Worm (Caenorhabditis elegans): Measurements from ENCODE around the gene R148.8.

Gene R148.8

DNA sequence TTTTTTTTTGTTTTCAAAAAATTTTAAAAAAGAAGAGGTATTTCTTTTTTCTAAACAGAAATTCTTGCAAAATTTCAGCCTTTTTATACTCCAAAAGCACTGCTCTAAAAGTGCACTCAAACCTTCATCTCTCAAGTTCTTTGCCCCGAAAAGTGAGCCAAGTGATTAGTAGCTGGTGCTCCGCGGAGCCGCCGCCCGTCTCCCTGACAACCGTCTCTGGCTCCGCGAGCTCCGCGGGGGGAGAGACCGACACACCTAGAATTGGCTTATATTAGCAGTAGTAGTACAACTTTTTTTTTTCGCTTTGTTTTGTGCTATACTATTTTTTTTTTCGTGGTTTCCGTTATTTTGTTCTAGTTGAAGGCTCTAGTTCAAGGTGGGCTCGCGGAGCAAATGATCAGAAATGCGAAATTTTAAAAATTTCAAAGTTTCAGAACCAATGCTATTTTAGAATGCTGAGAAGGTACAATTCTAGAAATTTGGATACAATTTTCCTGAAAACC is 41.4 kb downstream of the R148.8 start, which contains the start of gene Y53G8AL.1:
Gene Y53G8AL.1, plus strand, starts transcription at position 453 of the 503 bp plus-strand sequence.
- TF ChIP-seq ztf-23 (GFP tag; IDR thresholded peaks at IDR 0.05): no peak
- TF ChIP-seq ztf-29 (GFP tag; IDR thresholded peaks at IDR 0.05): no peak
- TF ChIP-seq cog-1 (tag; optimal IDR thresholded peaks at IDR 0.05): no peak
- TF ChIP-seq ref-1 (GFP tag; conservative IDR thresholded peaks at IDR 0.05): no peak
- no peak for TF ChIP-seq tab-1 (GFP tag; IDR thresholded peaks at IDR 0.05)

DNA sequence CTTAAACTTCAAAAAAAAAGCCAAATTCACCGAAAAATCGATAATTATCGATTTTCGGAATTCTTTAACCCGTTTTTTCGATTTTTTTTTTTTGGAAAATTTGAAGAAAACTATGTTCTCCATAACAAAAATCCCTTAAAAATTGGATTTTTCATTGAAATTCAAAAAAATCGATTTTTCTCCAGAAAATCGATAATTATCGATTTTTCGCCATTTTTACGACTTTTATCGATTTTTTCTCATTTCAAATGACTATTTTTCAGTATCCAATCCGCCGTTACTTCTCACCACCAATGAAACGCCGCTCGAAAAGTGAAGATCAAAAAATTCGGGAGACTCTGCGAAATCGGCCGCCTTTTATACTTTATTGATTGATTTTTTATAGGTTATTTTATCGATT is 49.6 kb downstream of the R148.8 start:
- TF ChIP-seq med-1 (GFP tag; optimal IDR thresholded peaks at IDR 0.05; ENCODE audit: insufficient read depth) (no peak), T22C8.4 (GFP tag; IDR thresholded peaks at IDR 0.05) (peak; percentile 71)

DNA sequence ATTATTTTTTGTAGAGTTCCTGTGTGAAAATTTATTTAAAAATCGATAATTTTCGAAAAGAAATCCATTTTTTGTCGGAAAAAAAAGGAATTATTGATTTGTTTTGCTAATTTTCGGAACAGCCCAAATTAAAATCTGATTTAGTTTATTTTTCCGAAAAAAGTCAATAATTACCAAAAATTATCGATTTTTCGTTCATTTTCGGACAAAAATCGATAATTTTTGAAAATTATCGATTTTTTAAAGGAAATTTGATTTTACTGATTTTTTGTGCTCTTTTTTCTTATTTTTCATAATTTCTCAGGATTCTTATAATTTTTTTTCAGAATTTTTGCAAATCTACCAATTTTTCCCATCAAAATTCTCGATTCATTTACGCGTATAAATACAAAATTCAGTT is 50.1 kb downstream of the R148.8 start:
- no peak for TF ChIP-seq med-1 (GFP tag; optimal IDR thresholded peaks at IDR 0.05; ENCODE audit: insufficient read depth)
- no peak for TF ChIP-seq cog-1 (tag; optimal IDR thresholded peaks at IDR 0.05)
- TF ChIP-seq T22C8.4 (GFP tag; IDR thresholded peaks at IDR 0.05): peak; percentile 74
- no peak for TF ChIP-seq ztf-23 (GFP tag; IDR thresholded peaks at IDR 0.05)
- no peak for TF ChIP-seq ztf-29 (GFP tag; IDR thresholded peaks at IDR 0.05)

All from whole organism, midembryonic.